Fruit fly (Drosophila melanogaster) whole organism, wandering third instar larva: ENCODE data around the gene Pss.
A peak's percentile ranks its signal among the peaks of the same experiment; 100 is the strongest.

Source experiments
- Abd-B ChIP-seq: fragments of >200 bp; optimal IDR thresholded peaks from 2 replicates; lab custom pipeline; 2017; ENCODE audit warnings: missing biosample characterization, missing genetic modification characterization
- CG32264 ChIP-seq: fragments of 200-800 bp; sonication (Bioruptor generic); optimal IDR thresholded peaks from 2 replicates; lab custom pipeline; 2016; ENCODE audit warnings: missing biosample characterization, missing genetic modification characterization
- CG9705 ChIP-seq: fragments of 200-800 bp; sonication (Bioruptor generic); optimal IDR thresholded peaks from 2 replicates; lab custom pipeline; 2018; ENCODE audit warnings: missing biosample characterization, mild to moderate bottlenecking, missing genetic modification characterization
- CrebA ChIP-seq: fragments of 200-800 bp; sonication (Bioruptor generic); optimal IDR thresholded peaks from 2 replicates; lab custom pipeline; 2016; ENCODE audit warnings: missing biosample characterization, mild to moderate bottlenecking, missing genetic modification characterization, borderline replicate concordance
- Dfd ChIP-seq: fragments of >200 bp; optimal IDR thresholded peaks from 2 replicates; lab custom pipeline; 2017; ENCODE audit warnings: missing biosample characterization, missing genetic modification characterization
- Dif ChIP-seq: fragments of 200-275, 200-300 bp; sonication (Bioruptor generic); optimal IDR thresholded peaks from 2 replicates; lab custom pipeline; 2018; ENCODE audit warnings: missing biosample characterization, missing genetic modification characterization; ENCODE audit not compliant: partially characterized antibody
- GATAd ChIP-seq: sonication (Bioruptor generic); optimal IDR thresholded peaks from 2 replicates; lab custom pipeline; 2016; ENCODE audit warnings: missing biosample characterization, missing genetic modification characterization
- HLH106 ChIP-seq: fragments of 200-800 bp; optimal IDR thresholded peaks from 3 replicates; lab custom pipeline; 2019; ENCODE audit warnings: missing biosample characterization, mild to moderate bottlenecking, missing genetic modification characterization, moderate library complexity
- Hnf4 ChIP-seq: fragments of 200-800 bp; sonication (Bioruptor generic); optimal IDR thresholded peaks from 2 replicates; lab custom pipeline; 2016; ENCODE audit warnings: missing biosample characterization, mild to moderate bottlenecking, missing genetic modification characterization
- Hr78 ChIP-seq: fragments of >200 bp; optimal IDR thresholded peaks from 2 replicates; lab custom pipeline; 2017; ENCODE audit warnings: missing biosample characterization, missing genetic modification characterization
- Hr83 ChIP-seq: fragments of 200-300 bp; sonication (Bioruptor generic); optimal IDR thresholded peaks from 2 replicates; lab custom pipeline; 2016; ENCODE audit warnings: missing biosample characterization, mild to moderate bottlenecking, missing genetic modification characterization, moderate library complexity; ENCODE audit not compliant: poor library complexity, severe bottlenecking
- Jra ChIP-seq: sonication (Bioruptor generic); optimal IDR thresholded peaks from 2 replicates; lab custom pipeline; 2016; ENCODE audit warnings: missing biosample characterization, missing genetic modification characterization
- Mio ChIP-seq: sonication (Bioruptor generic); optimal IDR thresholded peaks from 2 replicates; lab custom pipeline; 2016; ENCODE audit warnings: missing biosample characterization, missing genetic modification characterization
- Myc ChIP-seq: fragments of >200 bp; optimal IDR thresholded peaks from 2 replicates; lab custom pipeline; 2017
- N ChIP-seq: fragments of >200 bp; optimal IDR thresholded peaks from 2 replicates; lab custom pipeline; 2018; ENCODE audit warnings: missing biosample characterization, missing external identifiers, missing genetic modification characterization
- OdsH ChIP-seq: fragments of 200-800 bp; sonication (Bioruptor generic); optimal IDR thresholded peaks from 2 replicates; lab custom pipeline; 2016; ENCODE audit warnings: missing biosample characterization, mild to moderate bottlenecking, missing genetic modification characterization
- Rel ChIP-seq, 2 experiments: fragments of 200-800 bp; sonication (Bioruptor generic) in 1 of 2; optimal IDR thresholded peaks; 2 replicates in 1 of 2; 3 replicates in 1 of 2; lab custom pipeline; 2016 to 2019; ENCODE audit warnings: mild to moderate bottlenecking in 2 of 2, missing biosample characterization in 2 of 2, missing genetic modification characterization in 2 of 2, moderate library complexity in 1 of 2
- Sp1 ChIP-seq: fragments of 200-800 bp; sonication (Bioruptor generic); optimal IDR thresholded peaks from 3 replicates; lab custom pipeline; 2019; ENCODE audit warnings: missing biosample characterization, mild to moderate bottlenecking, missing genetic modification characterization, moderate library complexity
- Vsx2 ChIP-seq: fragments of 200-300, 225-300 bp; sonication (Bioruptor generic); optimal IDR thresholded peaks from 2 replicates; lab custom pipeline; 2018; ENCODE audit warnings: missing biosample characterization, missing genetic modification characterization; ENCODE audit not compliant: partially characterized antibody
- br ChIP-seq: fragments of 200-800 bp; sonication (Bioruptor generic); optimal IDR thresholded peaks from 2 replicates; lab custom pipeline; 2016; ENCODE audit warnings: missing biosample characterization, missing genetic modification characterization
- brk ChIP-seq: fragments of 200-800 bp; sonication (Bioruptor generic); optimal IDR thresholded peaks from 2 replicates; lab custom pipeline; 2016; ENCODE audit warnings: missing biosample characterization, mild to moderate bottlenecking, missing genetic modification characterization
- dl ChIP-seq, 2 experiments: fragments of 175-275, 200-275 bp in 1 of 2; fragments of 200-275 bp in 1 of 2; sonication (Bioruptor generic); optimal IDR thresholded peaks; lab custom pipeline; 2018; ENCODE audit warnings: mild to moderate bottlenecking in 2 of 2, missing biosample characterization in 2 of 2, missing genetic modification characterization in 2 of 2, moderate library complexity in 2 of 2; ENCODE audit not compliant: partially characterized antibody in 2 of 2, insufficient read depth in 1 of 2
- dmrt93B ChIP-seq: fragments of 200-800 bp; sonication (Bioruptor generic); optimal IDR thresholded peaks from 2 replicates; lab custom pipeline; 2018; ENCODE audit warnings: missing biosample characterization, mild to moderate bottlenecking, missing genetic modification characterization
- dsf ChIP-seq: sonication (Bioruptor generic); optimal IDR thresholded peaks from 2 replicates; lab custom pipeline; 2016; ENCODE audit warnings: missing biosample characterization, missing genetic modification characterization, borderline replicate concordance
- ey ChIP-seq: fragments of 200-800 bp; sonication (Bioruptor generic); optimal IDR thresholded peaks from 2 replicates; lab custom pipeline; 2016; ENCODE audit warnings: missing biosample characterization, missing genetic modification characterization
- foxo ChIP-seq, 2 experiments: fragments of 200-800 bp; sonication (Bioruptor generic); optimal IDR thresholded peaks; 2 replicates in 1 of 2; 3 replicates in 1 of 2; lab custom pipeline; 2016 to 2017; ENCODE audit warnings: missing biosample characterization in 2 of 2, missing genetic modification characterization in 2 of 2
- fru ChIP-seq: fragments of 200-800 bp; sonication (Bioruptor generic); optimal IDR thresholded peaks from 3 replicates; lab custom pipeline; 2016; ENCODE audit warnings: missing biosample characterization, mild to moderate bottlenecking, missing genetic modification characterization
- h ChIP-seq: fragments of 200-800 bp; sonication (Bioruptor generic); optimal IDR thresholded peaks from 3 replicates; lab custom pipeline; 2016; ENCODE audit warnings: missing biosample characterization, mild to moderate bottlenecking, missing genetic modification characterization
- jim ChIP-seq: fragments of 175-275, 200-325 bp; sonication (Bioruptor generic); optimal IDR thresholded peaks from 2 replicates; lab custom pipeline; 2016; ENCODE audit warnings: missing biosample characterization, mild to moderate bottlenecking, missing genetic modification characterization
- lola ChIP-seq: fragments of >200 bp; optimal IDR thresholded peaks from 2 replicates; lab custom pipeline; 2017; ENCODE audit warnings: missing biosample characterization, missing genetic modification characterization
- pan ChIP-seq: fragments of >200 bp; optimal IDR thresholded peaks from 2 replicates; lab custom pipeline; 2017
- psq ChIP-seq: fragments of 200-800 bp; sonication (Bioruptor generic); optimal IDR thresholded peaks from 3 replicates; lab custom pipeline; 2017; ENCODE audit warnings: missing biosample characterization, mild to moderate bottlenecking, missing genetic modification characterization, moderate library complexity
- rgr ChIP-seq: fragments of 200-800 bp; sonication (Bioruptor generic); optimal IDR thresholded peaks from 3 replicates; lab custom pipeline; 2016; ENCODE audit warnings: missing biosample characterization, mild to moderate bottlenecking, missing genetic modification characterization
- sage ChIP-seq: fragments of 200-800 bp; sonication (Bioruptor generic); optimal IDR thresholded peaks from 2 replicates; lab custom pipeline; 2016; ENCODE audit warnings: missing biosample characterization, mild to moderate bottlenecking, missing genetic modification characterization
- sv ChIP-seq: fragments of 200-800 bp; sonication (Bioruptor generic); optimal IDR thresholded peaks from 3 replicates; lab custom pipeline; 2016; ENCODE audit warnings: missing biosample characterization, missing genetic modification characterization
- tai ChIP-seq: sonication (Bioruptor generic); optimal IDR thresholded peaks from 2 replicates; lab custom pipeline; 2016; ENCODE audit warnings: missing biosample characterization, missing genetic modification characterization
- usp ChIP-seq: fragments of >200 bp; optimal IDR thresholded peaks from 2 replicates; lab custom pipeline; 2017; ENCODE audit warnings: missing biosample characterization, missing genetic modification characterization
- woc ChIP-seq: sonication (Bioruptor generic); optimal IDR thresholded peaks from 2 replicates; lab custom pipeline; 2016; ENCODE audit warnings: missing biosample characterization, mild to moderate bottlenecking, missing genetic modification characterization

Gene Pss

DNA sequence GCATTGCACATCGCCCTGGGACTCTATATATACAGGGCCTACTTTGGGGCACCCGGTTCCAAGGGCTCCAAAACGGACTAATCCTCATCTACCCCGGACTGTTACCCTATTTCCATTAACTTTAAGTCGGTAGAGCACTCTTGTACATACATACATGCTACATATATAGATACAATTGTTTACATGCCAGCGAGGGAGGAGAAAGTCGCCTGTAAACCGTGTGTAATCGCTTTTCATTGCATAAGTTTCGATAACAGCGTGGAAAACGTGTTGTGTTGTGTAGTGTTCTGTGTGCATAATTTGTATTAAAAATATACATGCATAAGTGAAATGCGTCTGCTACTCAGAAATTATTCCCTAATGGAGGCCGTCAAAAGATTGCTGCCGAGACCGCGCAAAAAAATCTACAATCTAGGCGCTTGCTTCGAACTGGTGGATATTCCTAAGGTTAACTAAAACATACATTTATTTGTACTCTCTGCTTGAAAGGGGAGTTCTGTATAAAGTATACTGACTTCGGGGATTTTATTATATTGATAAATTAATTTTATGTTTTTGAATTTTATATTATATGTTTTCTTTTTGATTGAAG lies 51.7 kb downstream of the Pss start, which contains the start of gene isoQC:
Gene isoQC (plus strand): TSS at position 270 of the 592 bp plus-strand sequence.
- TF ChIP-seq fru (GFP tag; lab: Kevin White, UChicago) (no peak), N (GFP tag; lab: Kevin White, UChicago) (no peak), Jra (GFP tag; lab: Kevin White, UChicago) (no peak), HLH106 (tag; lab: Kevin White, UChicago) (no peak), Abd-B (GFP tag; lab: Kevin White, UChicago) (no peak), dsf (GFP tag; lab: Kevin White, UChicago) (no peak), Mio (GFP tag; lab: Kevin White, UChicago) (no peak), h (GFP tag; lab: Kevin White, UChicago) (no peak), pan (lab: Kevin White, UChicago) (no peak), Hr78 (GFP tag; lab: Kevin White, UChicago) (no peak)
- TF ChIP-seq, all 38 proteins: peak for 0

DNA sequence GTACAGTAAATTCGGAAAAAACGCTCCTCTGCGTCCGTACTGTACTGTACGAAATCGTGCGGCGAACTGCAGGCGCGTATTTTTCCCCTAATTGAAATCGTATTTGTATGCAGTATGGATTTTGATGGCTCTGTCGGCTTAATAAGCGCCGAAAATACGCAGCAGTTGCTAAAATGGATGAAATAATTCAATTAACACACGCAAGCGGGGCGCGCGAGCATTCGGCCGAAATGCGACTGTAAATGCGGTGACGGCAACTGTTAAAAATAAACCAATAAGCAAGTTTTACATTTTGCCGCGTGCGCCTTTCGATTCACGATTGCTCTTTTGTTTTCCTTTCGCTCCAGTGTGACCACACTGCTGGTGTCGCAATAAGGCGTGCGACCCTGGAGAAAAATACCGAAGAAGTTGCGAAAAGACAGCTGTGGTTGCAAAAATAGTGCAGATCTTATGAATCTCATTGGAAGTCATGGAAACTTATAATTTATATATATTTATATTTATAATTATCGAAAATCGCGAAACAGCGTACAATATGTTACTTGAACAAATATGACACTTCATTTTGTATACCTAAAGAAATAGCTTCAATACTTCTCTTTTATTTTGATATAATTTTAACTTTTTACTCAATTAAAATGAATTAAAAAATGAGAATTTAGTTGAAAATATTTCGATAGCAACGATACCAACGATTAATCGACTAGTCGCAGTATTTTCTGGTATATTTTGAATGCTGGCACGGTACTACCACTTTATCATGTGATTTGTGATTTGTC lies 52.8 kb downstream of the Pss start, which contains the start of the genes CG32428 and CG5969:
Gene CG32428 (minus strand): TSS at position 703 of the 779 bp plus-strand sequence.
Gene CG5969 (plus strand): TSS at position 763 of the 779 bp plus-strand sequence.
- TF ChIP-seq Hnf4 (GFP tag; lab: Kevin White, UChicago), result peak; percentile 47
- TF ChIP-seq Sp1 (GFP tag; lab: Kevin White, UChicago), result peak; percentile 66
- TF ChIP-seq brk, result peak; percentile 57
- no peak for TF ChIP-seq pan (lab: Kevin White, UChicago)
- TF ChIP-seq lola (GFP tag; lab: Kevin White, UChicago), result no peak
- TF ChIP-seq sage, result peak; percentile 29
- peak; percentile 32 for TF ChIP-seq GATAd
- TF ChIP-seq Hr83 (GFP tag; lab: Kevin White, UChicago), result peak; percentile 38
- no peak for TF ChIP-seq jim (GFP tag; lab: Kevin White, UChicago)
- TF ChIP-seq Myc (lab: Kevin White, UChicago), result no peak
- TF ChIP-seq CrebA (GFP tag; lab: Kevin White, UChicago), result peak; percentile 38
- no peak for TF ChIP-seq dsf (GFP tag; lab: Kevin White, UChicago)
- TF ChIP-seq foxo (GFP tag; optimal IDR thresholded peaks at IDR 0.05; lab: Kevin White, UChicago), result peak in 1 of 2 experiments; percentile 71
- TF ChIP-seq Dfd (GFP tag; lab: Kevin White, UChicago), result no peak
- no peak for TF ChIP-seq CG32264 (GFP tag; lab: Kevin White, UChicago)
- TF ChIP-seq h (GFP tag; lab: Kevin White, UChicago), result peak; percentile 71
- TF ChIP-seq Mio (GFP tag; lab: Kevin White, UChicago), result no peak
- TF ChIP-seq sv (GFP tag; lab: Kevin White, UChicago), result no peak
- TF ChIP-seq dl (GFP tag; optimal IDR thresholded peaks at IDR 0.05; lab: Kevin White, UChicago; ENCODE audit: insufficient read depth in 1 of 2, partially characterized antibody in 2 of 2), result no peak
- TF ChIP-seq Dif (GFP tag; lab: Kevin White, UChicago), result no peak
- no peak for TF ChIP-seq Hr78 (GFP tag; lab: Kevin White, UChicago)
- no peak for TF ChIP-seq Vsx2 (GFP tag; lab: Kevin White, UChicago)
- no peak for TF ChIP-seq fru (GFP tag; lab: Kevin White, UChicago)
- peak; percentile 18 for TF ChIP-seq OdsH (GFP tag; lab: Kevin White, UChicago)
- peak; percentile 91 for TF ChIP-seq psq (GFP tag; lab: Kevin White, UChicago)
- peak; percentile 39 for TF ChIP-seq CG9705 (GFP tag; lab: Kevin White, UChicago)
- TF ChIP-seq tai (GFP tag; lab: Kevin White, UChicago), result peak; percentile 69
- peak; percentile 33 for TF ChIP-seq woc (GFP tag; lab: Kevin White, UChicago)
- TF ChIP-seq Jra (GFP tag; lab: Kevin White, UChicago), result peak; percentile 12
- no peak for TF ChIP-seq usp
- TF ChIP-seq dmrt93B (GFP tag; lab: Kevin White, UChicago), result peak; percentile 47
- TF ChIP-seq HLH106 (tag; lab: Kevin White, UChicago), result peak; percentile 83
- TF ChIP-seq br (GFP tag; lab: Kevin White, UChicago), result no peak
- TF ChIP-seq Abd-B (GFP tag; lab: Kevin White, UChicago), result no peak
- no peak for TF ChIP-seq Rel (GFP tag; optimal IDR thresholded peaks at IDR 0.05; lab: Kevin White, UChicago)
- TF ChIP-seq Rel (tag; optimal IDR thresholded peaks at IDR 0.05; lab: Kevin White, UChicago), result peak; percentile 66
- TF ChIP-seq ey (GFP tag; lab: Kevin White, UChicago), result peak; percentile 13
- TF ChIP-seq rgr, result peak; percentile 49
- no peak for TF ChIP-seq N (GFP tag; lab: Kevin White, UChicago)
